Worm (Caenorhabditis elegans) whole organism, L2 larva: Measurements from ENCODE around the gene add-2.

ENCODE experiments used
- C34F6.9 ChIP-seq: fragments of 150-350 bp; optimal IDR thresholded peaks from 2 replicates; lab custom pipeline; 2014; ENCODE audit warnings: missing biosample characterization, missing genetic modification characterization
- F13H6.1 ChIP-seq: sonication (generic microtip); optimal IDR thresholded peaks from 2 replicates; lab custom pipeline; 2016; ENCODE audit warnings: missing genetic modification characterization, missing compliant biosample characterization
- Y55F3AM.14 ChIP-seq: fragments of 200-800 bp; sonication (Bioruptor generic); optimal IDR thresholded peaks from 2 replicates; lab custom pipeline; 2018; ENCODE audit warnings: mild to moderate bottlenecking, missing genetic modification characterization, missing compliant biosample characterization
- ZK546.5 ChIP-seq: sonication (generic microtip); optimal IDR thresholded peaks from 2 replicates; lab custom pipeline; 2017; ENCODE audit warnings: missing biosample characterization, missing genetic modification characterization
- alr-1 ChIP-seq: fragments of 150-350 bp; optimal IDR thresholded peaks from 2 replicates; lab custom pipeline; 2014; ENCODE audit warnings: missing biosample characterization, missing genetic modification characterization
- aly-2 ChIP-seq: fragments of 150-350 bp; optimal IDR thresholded peaks from 2 replicates; lab custom pipeline; 2014; ENCODE audit warnings: missing biosample characterization, missing genetic modification characterization
- ama-1 ChIP-seq: fragments of 150-350 bp; optimal IDR thresholded peaks from 2 replicates; lab custom pipeline; 2018; ENCODE audit warnings: inconsistent platforms
- blmp-1 ChIP-seq: sonication (generic microtip); optimal IDR thresholded peaks from 2 replicates; lab custom pipeline; 2017; ENCODE audit warnings: missing genetic modification characterization, mild to moderate bottlenecking, missing compliant biosample characterization, antibody characterized with exemption, moderate library complexity; ENCODE audit not compliant: insufficient read depth
- ceh-82 ChIP-seq: fragments of 150-350 bp; optimal IDR thresholded peaks from 2 replicates; lab custom pipeline; 2014; ENCODE audit warnings: missing biosample characterization, missing genetic modification characterization
- crh-2 ChIP-seq: sonication (generic microtip); optimal IDR thresholded peaks from 2 replicates; lab custom pipeline; 2017; ENCODE audit warnings: missing biosample characterization, missing genetic modification characterization
- egl-27 ChIP-seq: sonication (generic microtip); optimal IDR thresholded peaks from 3 replicates; lab custom pipeline; 2017; ENCODE audit warnings: missing biosample characterization, missing genetic modification reagents, missing genetic modification characterization
- elt-1 ChIP-seq: fragments of 150-350 bp; optimal IDR thresholded peaks from 2 replicates; lab custom pipeline; 2014; ENCODE audit warnings: missing biosample characterization, missing genetic modification characterization
- elt-3 ChIP-seq: sonication (generic microtip); optimal IDR thresholded peaks from 2 replicates; lab custom pipeline; 2017; ENCODE audit warnings: missing biosample characterization, missing genetic modification characterization
- fos-1 ChIP-seq: fragments of 150-350 bp; optimal IDR thresholded peaks from 2 replicates; lab custom pipeline; 2014; ENCODE audit warnings: missing biosample characterization, missing genetic modification characterization
- lin-11 ChIP-seq: fragments of 150-350 bp; sonication (generic microtip); optimal IDR thresholded peaks from 2 replicates; lab custom pipeline; 2014; ENCODE audit warnings: missing biosample characterization, missing genetic modification characterization, inconsistent platforms, mixed read lengths
- lin-13 ChIP-seq: fragments of 150-350 bp; optimal IDR thresholded peaks from 2 replicates; lab custom pipeline; 2014; ENCODE audit warnings: missing biosample characterization, missing genetic modification reagents, missing genetic modification characterization
- lsy-2 ChIP-seq, 2 experiments: fragments of 150-350 bp in 1 of 2; sonication (generic microtip) in 1 of 2; optimal IDR thresholded peaks; 2 replicates each; lab custom pipeline; 2014 to 2017; ENCODE audit warnings: missing biosample characterization in 2 of 2, missing genetic modification characterization in 2 of 2
- mab-5 ChIP-seq: fragments of 150-350 bp; optimal IDR thresholded peaks from 2 replicates; lab custom pipeline; 2014; ENCODE audit warnings: missing biosample characterization, missing genetic modification characterization
- mbf-1 ChIP-seq: sonication (generic microtip); optimal IDR thresholded peaks from 2 replicates; lab custom pipeline; 2017; ENCODE audit warnings: missing biosample characterization, missing genetic modification characterization
- mdl-1 ChIP-seq, 2 experiments: fragments of 150-350 bp in 1 of 2; sonication (generic microtip) in 1 of 2; optimal IDR thresholded peaks; 2 replicates each; lab custom pipeline; 2017; ENCODE audit warnings: missing biosample characterization in 2 of 2, missing genetic modification characterization in 2 of 2
- nhr-10 ChIP-seq: sonication (generic microtip); optimal IDR thresholded peaks from 2 replicates; lab custom pipeline; 2017; ENCODE audit warnings: missing biosample characterization, missing genetic modification characterization
- nhr-129 ChIP-seq: fragments of 150-350 bp; optimal IDR thresholded peaks from 2 replicates; lab custom pipeline; 2014; ENCODE audit warnings: missing biosample characterization, missing genetic modification characterization
- nhr-21 ChIP-seq: fragments of 150-350 bp; optimal IDR thresholded peaks from 2 replicates; lab custom pipeline; 2014; ENCODE audit warnings: missing biosample characterization, missing genetic modification characterization
- nhr-23 ChIP-seq: fragments of 150-350 bp; optimal IDR thresholded peaks from 2 replicates; lab custom pipeline; 2014; ENCODE audit warnings: missing biosample characterization, missing genetic modification reagents, missing genetic modification characterization
- nhr-237 ChIP-seq: fragments of 150-350 bp; optimal IDR thresholded peaks from 2 replicates; lab custom pipeline; 2014; ENCODE audit warnings: missing biosample characterization, missing genetic modification characterization
- nhr-25 ChIP-seq: fragments of 150-350 bp; sonication (generic microtip); optimal IDR thresholded peaks from 3 replicates; lab custom pipeline; 2014; ENCODE audit warnings: missing biosample characterization, missing genetic modification characterization
- nhr-6 ChIP-seq: fragments of 150-350 bp; optimal IDR thresholded peaks from 2 replicates; lab custom pipeline; 2014; ENCODE audit warnings: missing biosample characterization, missing genetic modification characterization
- peb-1 ChIP-seq: fragments of 150-350 bp; optimal IDR thresholded peaks from 2 replicates; lab custom pipeline; 2014; ENCODE audit warnings: missing biosample characterization, missing genetic modification characterization
- sma-3 ChIP-seq: sonication (generic microtip); optimal IDR thresholded peaks from 2 replicates; lab custom pipeline; 2016; ENCODE audit warnings: missing genetic modification reagents, missing genetic modification characterization, missing compliant biosample characterization
- sma-9 ChIP-seq, 2 experiments: fragments of 150-350 bp in 1 of 2; sonication (generic microtip) in 1 of 2; optimal IDR thresholded peaks; 2 replicates each; lab custom pipeline; 2014 to 2016; ENCODE audit warnings: missing genetic modification characterization in 2 of 2, mild to moderate bottlenecking in 1 of 2, missing biosample characterization in 1 of 2, missing compliant biosample characterization in 1 of 2, missing genetic modification reagents in 1 of 2, moderate library complexity in 1 of 2
- snpc-4 ChIP-seq: fragments of 150-350 bp; optimal IDR thresholded peaks from 2 replicates; lab custom pipeline; 2014; ENCODE audit warnings: missing biosample characterization, missing genetic modification characterization
- unc-39 ChIP-seq: fragments of 150-350 bp; optimal IDR thresholded peaks from 2 replicates; lab custom pipeline; 2014; ENCODE audit warnings: missing biosample characterization, missing genetic modification characterization
- unc-55 ChIP-seq: fragments of 150-350 bp; sonication (generic microtip); optimal IDR thresholded peaks from 3 replicates; lab custom pipeline; 2014; ENCODE audit warnings: missing biosample characterization, missing genetic modification reagents, missing genetic modification characterization
- unc-62 ChIP-seq: fragments of 150-350 bp; optimal IDR thresholded peaks from 2 replicates; lab custom pipeline; 2014; ENCODE audit warnings: missing biosample characterization, missing genetic modification reagents, missing genetic modification characterization
- zag-1 ChIP-seq: fragments of 150-350 bp; optimal IDR thresholded peaks from 2 replicates; lab custom pipeline; 2014; ENCODE audit warnings: missing biosample characterization, missing genetic modification characterization
- ztf-1 ChIP-seq: fragments of 200-800 bp; sonication (Bioruptor generic); conservative IDR thresholded peaks from 2 replicates; pipeline ENCODE4 v1.3.6; 2022; ENCODE audit warnings: missing genetic modification characterization, missing compliant biosample characterization
- ztf-11 ChIP-seq: sonication (generic microtip); optimal IDR thresholded peaks from 2 replicates; lab custom pipeline; 2017; ENCODE audit warnings: missing biosample characterization, missing genetic modification characterization
- ztf-4 ChIP-seq: fragments of 150-350 bp; optimal IDR thresholded peaks from 2 replicates; lab custom pipeline; 2014; ENCODE audit warnings: missing biosample characterization, missing genetic modification characterization

Gene add-2

DNA sequence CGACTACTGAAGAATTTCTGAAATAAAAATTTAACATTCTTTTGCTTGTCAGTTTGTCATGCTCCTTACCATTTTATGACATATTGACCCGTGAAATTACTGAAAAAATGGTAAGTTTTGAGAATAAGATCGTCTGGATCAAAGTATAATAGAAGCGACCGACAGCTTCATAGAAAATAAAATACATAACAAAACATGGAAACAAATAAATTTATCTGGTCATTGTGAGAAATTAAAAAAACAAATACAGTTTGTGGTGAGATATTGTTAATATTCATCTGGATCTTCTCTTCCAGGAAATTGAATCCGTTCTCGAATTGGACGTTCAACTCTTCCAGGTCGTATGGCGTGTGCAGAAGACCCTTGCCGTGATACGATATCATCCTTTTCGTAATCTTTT, 18.9 kb upstream of the add-2 start, which contains the start of gene pkc-1:
TSS of gene pkc-1 (minus strand) at position 101 of the 400 bp plus-strand sequence.
- TF ChIP-seq aly-2 (tag; lab: Kevin White, UChicago): no peak
- TF ChIP-seq elt-3: no peak
- no peak for TF ChIP-seq ZK546.5 (tag; lab: Kevin White, UChicago)
- TF ChIP-seq nhr-237 (tag; lab: Kevin White, UChicago): no peak
- no peak for TF ChIP-seq lsy-2 (tag; optimal IDR thresholded peaks at IDR 0.05; lab: Kevin White, UChicago)
- TF ChIP-seq F13H6.1 (tag; lab: Kevin White, UChicago): no peak
- no peak for TF ChIP-seq zag-1 (tag; lab: Kevin White, UChicago)
- no peak for TF ChIP-seq elt-1
- TF ChIP-seq ceh-82 (tag; lab: Kevin White, UChicago): no peak
- TF ChIP-seq nhr-23 (tag; lab: Kevin White, UChicago): no peak
- no peak for TF ChIP-seq lin-13 (GFP tag; lab: Kevin White, UChicago)
- TF ChIP-seq mab-5 (tag; lab: Kevin White, UChicago): no peak
- no peak for TF ChIP-seq mbf-1 (tag; lab: Kevin White, UChicago)
- no peak for TF ChIP-seq peb-1 (tag; lab: Kevin White, UChicago)
- TF ChIP-seq alr-1: no peak
- TF ChIP-seq nhr-129 (tag; lab: Kevin White, UChicago): no peak
- TF ChIP-seq nhr-10 (tag; lab: Kevin White, UChicago): no peak
- TF ChIP-seq ztf-4 (tag; lab: Kevin White, UChicago): no peak

- TF ChIP-seq lsy-2 (tag; optimal IDR thresholded peaks at IDR 0.05; lab: Kevin White, UChicago): no peak
- TF ChIP-seq unc-55 (GFP tag; lab: Kevin White, UChicago): no peak
- no peak for TF ChIP-seq fos-1
- no peak for TF ChIP-seq crh-2 (tag; lab: Kevin White, UChicago)
- TF ChIP-seq ztf-1 (GFP tag; lab: Robert Waterston, UW): no peak
- TF ChIP-seq nhr-25 (tag; lab: Kevin White, UChicago): no peak
- TF ChIP-seq unc-39 (tag; lab: Kevin White, UChicago): no peak
- TF ChIP-seq blmp-1: no peak
- no peak for TF ChIP-seq nhr-21 (tag; lab: Kevin White, UChicago)
- TF ChIP-seq nhr-6 (tag; lab: Kevin White, UChicago): no peak
- TF ChIP-seq lin-11 (tag; lab: Kevin White, UChicago): no peak
Measured at ce11 chrV:12028151-12028550, 14.9 kb upstream of the add-2 start.

- TF ChIP-seq snpc-4 (tag; lab: Kevin White, UChicago) (peak; percentile 15), ztf-1 (GFP tag; lab: Robert Waterston, UW) (no peak), Y55F3AM.14 (no peak), ztf-11 (no peak), crh-2 (tag; lab: Kevin White, UChicago) (peak; percentile 41), F13H6.1 (tag; lab: Kevin White, UChicago) (peak; percentile 48), mdl-1 (tag; optimal IDR thresholded peaks at IDR 0.05; lab: Kevin White, UChicago) (peak; percentile 61 to 77), C34F6.9 (tag; lab: Kevin White, UChicago) (peak; percentile 76), mab-5 (tag; lab: Kevin White, UChicago) (peak; percentile 7), unc-55 (GFP tag; lab: Kevin White, UChicago) (peak; percentile 56), egl-27 (no peak), unc-39 (tag; lab: Kevin White, UChicago) (no peak), nhr-129 (tag; lab: Kevin White, UChicago) (peak; percentile 75), zag-1 (tag; lab: Kevin White, UChicago) (peak; percentile 82), sma-9 (GFP tag; optimal IDR thresholded peaks at IDR 0.05; lab: Kevin White, UChicago) (peak; percentile 29), sma-9 (tag; optimal IDR thresholded peaks at IDR 0.05; lab: Kevin White, UChicago) (no peak), nhr-237 (tag; lab: Kevin White, UChicago) (no peak), ZK546.5 (tag; lab: Kevin White, UChicago) (no peak), ama-1 (lab: Kevin White, UChicago) (no peak), sma-3 (no peak), ztf-4 (tag; lab: Kevin White, UChicago) (no peak), fos-1 (no peak), nhr-25 (tag; lab: Kevin White, UChicago) (no peak), lsy-2 (tag; optimal IDR thresholded peaks at IDR 0.05; lab: Kevin White, UChicago) (peak in 1 of 2 experiments; percentile 56), peb-1 (tag; lab: Kevin White, UChicago) (no peak), unc-62 (no peak), lin-11 (tag; lab: Kevin White, UChicago) (peak; percentile 56)
Measured at ce11 chrV:12026878-12027477, 13.8 kb upstream of the add-2 start.
